Worm (Caenorhabditis elegans) whole organism, young adult: Measurements from ENCODE around the gene F07C3.2.

Experiments
- Y95B8A.8 ChIP-seq: fragments of 200-800 bp; sonication (Bioruptor generic); IDR thresholded peaks from 2 replicates; pipeline ENCODE4 v1.3.6; 2022; ENCODE audit warnings: missing genetic modification reagents, missing genetic modification characterization, missing compliant biosample characterization
- ekl-4 ChIP-seq: fragments of 200-800 bp; sonication (Bioruptor generic); IDR thresholded peaks from 2 replicates; pipeline ENCODE4 v1.3.6; 2022; ENCODE audit warnings: missing genetic modification reagents, missing genetic modification characterization, missing compliant biosample characterization
- ets-4 ChIP-seq: fragments of 200-800 bp; sonication (Bioruptor generic); optimal IDR thresholded peaks from 2 replicates; lab custom pipeline; 2018; ENCODE audit warnings: mild to moderate bottlenecking, missing genetic modification characterization, missing compliant biosample characterization
- lag-1 ChIP-seq: fragments of 200-800 bp; sonication (Bioruptor generic); IDR thresholded peaks from 2 replicates; pipeline ENCODE4 v1.3.6; 2022; ENCODE audit warnings: missing genetic modification reagents, missing genetic modification characterization, missing compliant biosample characterization
- mxl-1 ChIP-seq: sonication (generic microtip); optimal IDR thresholded peaks from 2 replicates; lab custom pipeline; 2016; ENCODE audit warnings: missing genetic modification characterization, missing compliant biosample characterization

DNA sequence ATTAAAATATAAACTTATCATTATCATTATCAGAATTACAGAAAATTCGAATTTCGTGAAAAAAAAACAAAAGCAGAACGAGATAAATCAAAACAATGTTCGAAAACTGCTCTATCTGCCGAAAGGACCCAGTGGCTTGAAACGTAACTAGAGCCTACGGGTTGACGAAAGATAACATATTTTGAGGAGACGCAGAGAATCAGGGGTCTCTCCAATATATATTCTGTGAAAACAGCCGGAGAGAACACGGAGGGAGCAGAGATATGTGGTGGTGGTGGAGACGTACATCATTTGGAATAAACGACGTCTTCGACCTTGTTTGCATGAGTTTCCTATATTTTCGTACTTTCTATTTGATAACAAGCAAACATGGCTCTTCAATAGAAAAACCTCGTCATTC lies 17.0 kb upstream of the F07C3.2 start:
- TF ChIP-seq Y95B8A.8, result no peak
- TF ChIP-seq ets-4 (GFP tag; lab: Kevin White, UChicago), result no peak
- TF ChIP-seq lag-1 (GFP tag; lab: Robert Waterston, UW), result 0 out of 2 replicates have a peak, but pooled peaks have one; percentile 19
- no peak for TF ChIP-seq ekl-4 (GFP tag; lab: Robert Waterston, UW)
- TF ChIP-seq mxl-1 (tag; lab: Kevin White, UChicago), result no peak
